Fruit fly (Drosophila melanogaster): ENCODE data around the gene CG13005.

The CG13005 gene

DNA sequence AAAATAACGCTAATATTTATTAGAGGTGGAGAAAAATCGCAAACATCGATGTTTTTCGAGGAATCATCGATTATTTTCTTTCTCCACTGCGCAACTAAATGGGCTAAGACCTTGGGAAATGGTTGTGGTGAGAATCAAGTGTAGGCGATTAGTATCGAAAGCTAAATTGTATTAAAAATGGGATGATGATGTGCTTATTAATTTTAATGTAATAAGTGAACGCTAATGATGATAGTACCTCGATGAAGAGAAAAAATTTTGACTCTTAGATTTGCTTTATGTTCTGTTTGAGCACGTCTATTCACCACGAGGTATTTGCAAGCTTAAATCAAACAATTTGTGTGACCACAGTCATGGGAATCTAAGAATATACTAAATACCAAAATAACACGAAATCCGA is at the start of gene CG13005, which contains the start of gene Rai1 (continued):
- TF ChIP-seq vnd (GFP tag; IDR thresholded peaks at IDR 0.05; ENCODE audit: partially characterized antibody) = peak; percentile 83
- peak; percentile 26 for TF ChIP-seq Sin3A (optimal IDR thresholded peaks at IDR 0.05)
- no peak for TF ChIP-seq maf-S (GFP tag; optimal IDR thresholded peaks at IDR 0.05)
- peak; percentile 74 for TF ChIP-seq Bgb (GFP tag; IDR thresholded peaks at IDR 0.05; ENCODE audit: partially characterized antibody)
- no peak for TF ChIP-seq CG6254 (GFP tag; optimal IDR thresholded peaks at IDR 0.05)
- TF ChIP-seq sna (GFP tag; IDR thresholded peaks at IDR 0.05; ENCODE audit: partially characterized antibody) = peak; percentile 83
- peak; percentile 70 for TF ChIP-seq Dp (GFP tag; optimal IDR thresholded peaks at IDR 0.05)
- TF ChIP-seq ssp (GFP tag; IDR thresholded peaks at IDR 0.05) = no peak
- peak; percentile 81 for TF ChIP-seq CG14860 (GFP tag; IDR thresholded peaks at IDR 0.05; ENCODE audit: partially characterized antibody)
- peak; percentile 15 for TF ChIP-seq Myb (GFP tag; optimal IDR thresholded peaks at IDR 0.05)
- TF ChIP-seq pzg (GFP tag; optimal IDR thresholded peaks at IDR 0.05) = peak; percentile 53
- TF ChIP-seq gsb (GFP tag; IDR thresholded peaks at IDR 0.05) = no peak
- TF ChIP-seq chn (GFP tag; optimal IDR thresholded peaks at IDR 0.05) = no peak
- peak; percentile 82 for TF ChIP-seq knrl (GFP tag; IDR thresholded peaks at IDR 0.05; ENCODE audit: partially characterized antibody)
- peak; percentile 34 for TF ChIP-seq trem (tag; optimal IDR thresholded peaks at IDR 0.05)
- no peak for TF ChIP-seq CG30431 (GFP tag; optimal IDR thresholded peaks at IDR 0.05)
- TF ChIP-seq CG1647 (GFP tag; optimal IDR thresholded peaks at IDR 0.05) = no peak
- peak in 1 of 3 experiments; percentile 55 for TF ChIP-seq Stat92E (GFP tag; optimal IDR thresholded peaks at IDR 0.05)
- peak; percentile 54 for TF ChIP-seq ewg (GFP tag; optimal IDR thresholded peaks at IDR 0.05)
- TF ChIP-seq CG10267 (tag; optimal IDR thresholded peaks at IDR 0.05) = peak; percentile 3
- TF ChIP-seq Dref (GFP tag; IDR thresholded peaks at IDR 0.05) = peak; percentile 72
- peak; percentile 67; the same call in 1 of the 2 replicates for TF ChIP-seq CG42726 (GFP tag; IDR thresholded peaks at IDR 0.05; ENCODE audit: partially characterized antibody)
- peak; percentile 29 for TF ChIP-seq CG14710 (tag; optimal IDR thresholded peaks at IDR 0.05)
- no peak for TF ChIP-seq Mrtf (GFP tag; IDR thresholded peaks at IDR 0.05)
- TF ChIP-seq amos (GFP tag; IDR thresholded peaks at IDR 0.05; ENCODE audit: partially characterized antibody) = peak; percentile 80
- TF ChIP-seq CG13894 (tag; optimal IDR thresholded peaks at IDR 0.05) = no peak
- no peak for TF ChIP-seq fd102C (GFP tag; optimal IDR thresholded peaks at IDR 0.05)
- no peak for TF ChIP-seq CG3726 (GFP tag; IDR thresholded peaks at IDR 0.05)
- no peak for TF ChIP-seq B-H2 (GFP tag; optimal IDR thresholded peaks at IDR 0.05)
- peak; percentile 69 for TF ChIP-seq inv (GFP tag; IDR thresholded peaks at IDR 0.05; ENCODE audit: partially characterized antibody)
- TF ChIP-seq bab2 (GFP tag; optimal IDR thresholded peaks at IDR 0.05) = no peak
- TF ChIP-seq Hmr (GFP tag; optimal IDR thresholded peaks at IDR 0.05) = no peak
- TF ChIP-seq Doc3 (GFP tag; IDR thresholded peaks at IDR 0.05; ENCODE audit: partially characterized antibody) = peak; percentile 84
- TF ChIP-seq zen (tag; optimal IDR thresholded peaks at IDR 0.05) = no peak
- TF ChIP-seq Scr (GFP tag; IDR thresholded peaks at IDR 0.05; ENCODE audit: partially characterized antibody) = peak; percentile 89
- TF ChIP-seq p53 (GFP tag; optimal IDR thresholded peaks at IDR 0.05) = no peak
- TF ChIP-seq hbn (GFP tag; IDR thresholded peaks at IDR 0.05; ENCODE audit: partially characterized antibody) = peak; percentile 80
- TF ChIP-seq dm (GFP tag; optimal IDR thresholded peaks at IDR 0.05) = no peak
- TF ChIP-seq unpg (GFP tag; optimal IDR thresholded peaks at IDR 0.05) = no peak
- TF ChIP-seq E2f2 (GFP tag; IDR thresholded peaks at IDR 0.05) = peak; percentile 75
- no peak for TF ChIP-seq CG2120 (GFP tag; optimal IDR thresholded peaks at IDR 0.05)
- peak; percentile 84 for TF ChIP-seq BEAF-32 (GFP tag; optimal IDR thresholded peaks at IDR 0.05)
- no peak for TF ChIP-seq croc (GFP tag; conservative IDR thresholded peaks at IDR 0.05)
- TF ChIP-seq mam (GFP tag; optimal IDR thresholded peaks at IDR 0.05) = no peak
- peak; percentile 63 for TF ChIP-seq gfzf (GFP tag; optimal IDR thresholded peaks at IDR 0.05)
- TF ChIP-seq unc-4 (GFP tag; IDR thresholded peaks at IDR 0.05; ENCODE audit: partially characterized antibody) = peak; percentile 86
- no peak for TF ChIP-seq bcd (GFP tag; optimal IDR thresholded peaks at IDR 0.05)
- peak; percentile 28 for TF ChIP-seq CG1603 (tag; optimal IDR thresholded peaks at IDR 0.05)
- TF ChIP-seq CG15479 (GFP tag; optimal IDR thresholded peaks at IDR 0.05) = no peak

All from whole organism, embryonic.